Worm (Caenorhabditis elegans) whole organism, early embryonic: ENCODE data around the gene C56A3.8.

Experiments
- B0310.2 ChIP-seq: sonication (generic microtip); optimal IDR thresholded peaks from 2 replicates; lab custom pipeline; 2016; ENCODE audit warnings: mild to moderate bottlenecking, missing genetic modification characterization, missing compliant biosample characterization
- F13C5.2 ChIP-seq: sonication (generic microtip); optimal IDR thresholded peaks from 2 replicates; lab custom pipeline; 2017; ENCODE audit warnings: mild to moderate bottlenecking, missing genetic modification characterization, inconsistent platforms, missing compliant biosample characterization
- aly-1 ChIP-seq: sonication (generic microtip); optimal IDR thresholded peaks from 2 replicates; lab custom pipeline; 2016; ENCODE audit warnings: missing genetic modification characterization, missing compliant biosample characterization
- ama-1 ChIP-seq: fragments of 150-350 bp; optimal IDR thresholded peaks from 2 replicates; lab custom pipeline; 2014
- ceh-36 ChIP-seq: sonication (generic microtip); optimal IDR thresholded peaks from 2 replicates; lab custom pipeline; 2016; ENCODE audit warnings: missing genetic modification characterization, inconsistent platforms, missing compliant biosample characterization
- ets-7 ChIP-seq: sonication (generic microtip); optimal IDR thresholded peaks from 2 replicates; lab custom pipeline; 2016; ENCODE audit warnings: missing genotype, missing genetic modification characterization, missing compliant biosample characterization
- flt-1 ChIP-seq: fragments of 200-800 bp; sonication (Bioruptor generic); IDR thresholded peaks from 2 replicates; pipeline ENCODE4 v1.3.6; 2022; ENCODE audit warnings: missing genetic modification characterization, missing compliant biosample characterization
- hmg-4 ChIP-seq: fragments of 200-800 bp; sonication (Bioruptor generic); optimal IDR thresholded peaks from 2 replicates; lab custom pipeline; 2018; ENCODE audit warnings: mild to moderate bottlenecking, missing genetic modification characterization, missing compliant biosample characterization
- pes-1 ChIP-seq: fragments of 200-800 bp; sonication (Bioruptor generic); IDR thresholded peaks from 2 replicates; pipeline ENCODE4 v1.3.6; 2022; ENCODE audit warnings: missing genetic modification reagents, missing genetic modification characterization, missing compliant biosample characterization
- scrt-1 ChIP-seq: fragments of 200-800 bp; sonication (Bioruptor generic); IDR thresholded peaks from 2 replicates; pipeline ENCODE4 v1.3.6; 2022; ENCODE audit warnings: missing genetic modification characterization, missing compliant biosample characterization
- sea-1 ChIP-seq: fragments of 200-800 bp; sonication (Bioruptor generic); conservative IDR thresholded peaks from 2 replicates; pipeline ENCODE4 v1.3.6; 2022; ENCODE audit warnings: missing genetic modification characterization, missing compliant biosample characterization
- tbx-11 ChIP-seq: fragments of 200-800 bp; sonication (Bioruptor generic); IDR thresholded peaks from 2 replicates; pipeline ENCODE4 v1.3.6; 2022; ENCODE audit warnings: missing genetic modification characterization, missing compliant biosample characterization
- tbx-37 ChIP-seq: fragments of 200-800 bp; sonication (Bioruptor generic); conservative IDR thresholded peaks from 2 replicates; pipeline ENCODE4 v1.3.6; 2022; ENCODE audit warnings: missing genetic modification reagents, missing genetic modification characterization, missing compliant biosample characterization
- tra-4 ChIP-seq: sonication (generic microtip); optimal IDR thresholded peaks from 2 replicates; lab custom pipeline; 2017; ENCODE audit warnings: missing genetic modification characterization, missing compliant biosample characterization

ce11 chrV:13511618-13512017 lies 48.5 kb upstream of the C56A3.8 start, which contains the start of gene avr-15:
- no peak for TF ChIP-seq ama-1 (lab: Kevin White, UChicago)
- no peak for TF ChIP-seq B0310.2 (tag; lab: Kevin White, UChicago)
- no peak for TF ChIP-seq tbx-37 (GFP tag; lab: Robert Waterston, UW)
- TF ChIP-seq pes-1: no peak
- no peak for TF ChIP-seq scrt-1 (GFP tag; lab: Robert Waterston, UW)
- no peak for TF ChIP-seq tra-4 (tag; lab: Kevin White, UChicago)
- no peak for TF ChIP-seq ceh-36
- TF ChIP-seq hmg-4 (GFP tag; lab: Kevin White, UChicago): no peak
- no peak for TF ChIP-seq flt-1 (GFP tag; lab: Robert Waterston, UW)
- TF ChIP-seq ets-7 (tag; lab: Kevin White, UChicago): no peak
- no peak for TF ChIP-seq F13C5.2 (tag; lab: Kevin White, UChicago)
- no peak for TF ChIP-seq tbx-11 (GFP tag; lab: Robert Waterston, UW)
- TF ChIP-seq aly-1: no peak
- TF ChIP-seq sea-1: no peak
